In genomic region chrX:3781040-3781439, ce11 we compare ENCODE assay signal across 3 worm cellular contexts.
A peak's percentile ranks its signal among the peaks of the same experiment; 100 is the strongest.
TF ChIP-seq lines count a peak whose summit lies in the region.

Gene marg-1, minus strand, starts transcription at chrX:3781140.

TF ChIP-seq in whole organism, L1 larva, 84 proteins besides CTCF, POLR2A, EP300 and RAD21:
- TF ChIP-seq zip-4 (GFP tag; optimal IDR thresholded peaks at IDR 0.05; lab: Kevin White, UChicago) (no peak), lin-14 (GFP tag; optimal IDR thresholded peaks at IDR 0.05; lab: Kevin White, UChicago) (peak; percentile 3)
TF ChIP-seq in whole organism, L1 larva: peak in this region for 1.

TF ChIP-seq in whole organism, L3 larva, 47 proteins besides CTCF, POLR2A, EP300 and RAD21:
- TF ChIP-seq nhr-23 (tag; optimal IDR thresholded peaks at IDR 0.05; lab: Kevin White, UChicago), result no peak
- no peak for TF ChIP-seq nhr-28 (tag; optimal IDR thresholded peaks at IDR 0.05; lab: Kevin White, UChicago)
- no peak for TF ChIP-seq fkh-2 (tag; optimal IDR thresholded peaks at IDR 0.05; lab: Kevin White, UChicago)
- peak; percentile 11 for TF ChIP-seq pha-4 (tag; optimal IDR thresholded peaks at IDR 0.05; lab: Kevin White, UChicago)

TF ChIP-seq in whole organism, L4 larva, 104 proteins besides CTCF, POLR2A, EP300 and RAD21:
- TF ChIP-seq nhr-237 (tag; optimal IDR thresholded peaks at IDR 0.05; lab: Kevin White, UChicago) (no peak), aha-1 (tag; lab: Kevin White, UChicago) (peak; percentile 27)

Comparison
In these comparisons a context has a peak if more than half of its experiments do, and no peak if none do; other contexts are left out.
1. Of the 29 proteins assayed by ChIP-seq in both whole organism, L4 larva and whole organism, L1 larva: peak only in whole organism, L4 larva: aha-1; only in whole organism, L1 larva: none; in both: none; in neither: 28.